Fruit fly (Drosophila melanogaster) whole organism, pupa: ENCODE data around the gene RabGGTa.

ENCODE experiments used
- CG14655 ChIP-seq: fragments of 200-800 bp; sonication (Bioruptor generic); optimal IDR thresholded peaks from 3 replicates; lab custom pipeline; 2017; ENCODE audit warnings: mild to moderate bottlenecking, missing biosample characterization, missing genetic modification reagents, missing genetic modification characterization
- CG15710 ChIP-seq: fragments of 200-800 bp; sonication (Bioruptor generic); optimal IDR thresholded peaks from 2 replicates; lab custom pipeline; 2018; ENCODE audit warnings: missing biosample characterization, mild to moderate bottlenecking, missing genetic modification characterization, moderate library complexity
- CG4496 ChIP-seq: fragments of 200-800 bp; sonication (Bioruptor generic); IDR thresholded peaks from 3 replicates; pipeline ENCODE4 v1.3.6; 2022; ENCODE audit warnings: missing biosample characterization, missing genetic modification characterization
- CG8159 ChIP-seq: fragments of 200-800 bp; sonication (Bioruptor generic); optimal IDR thresholded peaks from 3 replicates; lab custom pipeline; 2018; ENCODE audit warnings: missing biosample characterization, mild to moderate bottlenecking, missing genetic modification characterization, moderate library complexity

DNA sequence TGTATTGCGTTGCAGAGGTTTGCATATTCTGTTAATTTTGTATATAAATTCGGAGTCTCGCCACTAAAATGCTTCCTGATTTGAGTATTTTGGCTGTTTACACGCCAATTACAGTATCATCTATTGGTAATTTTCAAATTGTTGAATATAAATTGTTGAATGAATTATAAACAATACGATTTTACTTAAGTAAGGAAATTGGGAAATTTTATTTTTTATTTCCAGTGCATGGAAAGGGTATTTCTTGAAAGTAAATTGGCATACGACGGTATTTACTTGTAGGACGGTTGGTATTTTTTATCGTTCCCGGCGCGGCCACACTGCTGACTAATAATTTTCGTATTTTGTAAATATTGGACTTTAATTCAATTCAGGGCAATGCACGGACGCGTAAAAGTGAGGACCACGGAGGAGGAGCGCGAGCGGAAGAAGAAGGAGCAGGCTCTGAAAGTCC, at the start of gene RabGGTa:
- TF ChIP-seq CG4496 (peak; percentile 80), CG14655 (GFP tag; lab: Kevin White, UChicago) (peak; percentile 71), CG15710 (tag; lab: Kevin White, UChicago) (peak; percentile 61), CG8159 (tag; lab: Kevin White, UChicago) (peak; percentile 71)
